Worm (Caenorhabditis elegans) whole organism, L1 larva: ENCODE measurements around the gene C49C8.8.

ENCODE experiments used
- F16B12.6 ChIP-seq: fragments of 150-350 bp; optimal IDR thresholded peaks from 2 replicates; lab custom pipeline; 2014; ENCODE audit warnings: missing biosample characterization, missing genetic modification characterization
- aha-1 ChIP-seq: fragments of 150-350 bp; optimal IDR thresholded peaks from 2 replicates; lab custom pipeline; 2014; ENCODE audit warnings: missing biosample characterization, missing genetic modification characterization
- alr-1 ChIP-seq: fragments of 200-800 bp; sonication (Bioruptor generic); optimal IDR thresholded peaks from 2 replicates; lab custom pipeline; 2018; ENCODE audit warnings: borderline replicate concordance, mild to moderate bottlenecking, missing genetic modification characterization, missing compliant biosample characterization
- ceh-63 ChIP-seq: fragments of 200-800 bp; sonication (Bioruptor generic); optimal IDR thresholded peaks from 2 replicates; lab custom pipeline; 2018; ENCODE audit warnings: mild to moderate bottlenecking, missing genetic modification characterization, missing compliant biosample characterization
- elt-3 ChIP-seq, 6 experiments: fragments of 150-350 bp in 1 of 6; sonication (generic microtip); optimal IDR thresholded peaks; 2 replicates each; lab custom pipeline; 2017 to 2018; ENCODE audit warnings: missing biosample characterization in 6 of 6, missing genetic modification characterization in 6 of 6, inconsistent platforms in 1 of 6
- fos-1 ChIP-seq: fragments of 150-350 bp; optimal IDR thresholded peaks from 2 replicates; lab custom pipeline; 2014; ENCODE audit warnings: missing biosample characterization, missing genetic modification characterization
- lin-13 ChIP-seq: fragments of 150-350 bp; optimal IDR thresholded peaks from 2 replicates; lab custom pipeline; 2014; ENCODE audit warnings: missing biosample characterization, missing genetic modification reagents, missing genetic modification characterization
- lin-39 ChIP-seq: fragments of 150-350 bp; optimal IDR thresholded peaks from 2 replicates; lab custom pipeline; 2014; ENCODE audit warnings: missing biosample characterization, missing genetic modification reagents, missing genetic modification characterization
- nhr-12 ChIP-seq: sonication (generic microtip); optimal IDR thresholded peaks from 2 replicates; lab custom pipeline; 2017; ENCODE audit warnings: missing biosample characterization, missing genetic modification characterization
- nhr-76 ChIP-seq: sonication (generic microtip); optimal IDR thresholded peaks from 2 replicates; lab custom pipeline; 2017; ENCODE audit warnings: missing biosample characterization, missing genetic modification characterization
- pqm-1 ChIP-seq: sonication (generic microtip); optimal IDR thresholded peaks from 3 replicates; lab custom pipeline; 2017; ENCODE audit warnings: missing biosample characterization, missing genetic modification characterization
- skn-1 ChIP-seq: fragments of 150-350 bp; optimal IDR thresholded peaks from 2 replicates; lab custom pipeline; 2014; ENCODE audit warnings: missing biosample characterization, missing genetic modification characterization
- sox-4 ChIP-seq: sonication (generic microtip); optimal IDR thresholded peaks from 2 replicates; lab custom pipeline; 2016; ENCODE audit warnings: missing genetic modification characterization, missing compliant biosample characterization

- TF ChIP-seq skn-1 (tag; lab: Kevin White, UChicago) (no peak), F16B12.6 (tag; lab: Kevin White, UChicago) (no peak), alr-1 (tag; lab: Kevin White, UChicago) (no peak), aha-1 (no peak), sox-4 (tag; lab: Kevin White, UChicago) (no peak), lin-39 (tag; lab: Kevin White, UChicago) (no peak), pqm-1 (tag; lab: Kevin White, UChicago) (no peak), fos-1 (no peak), nhr-76 (no peak), nhr-12 (tag; lab: Kevin White, UChicago) (no peak), lin-13 (GFP tag; lab: Kevin White, UChicago) (no peak), ceh-63 (GFP tag; lab: Kevin White, UChicago) (no peak), elt-3 (tag; optimal IDR thresholded peaks at IDR 0.05; lab: Kevin White, UChicago) (no peak)
These were observed 25.6 kb upstream of the C49C8.8 start for ce11 chrIV:8626294-8626693.
